Fruit fly (Drosophila melanogaster): ENCODE results near the gene sle.

sle gene

dm6 chr3R:10352844-10353243 lies 19.9 kb downstream of the sle start:
- TF ChIP-seq Dll (optimal IDR thresholded peaks at IDR 0.05) (no peak), usp (GFP tag; optimal IDR thresholded peaks at IDR 0.05) (no peak), EcR (GFP tag; optimal IDR thresholded peaks at IDR 0.05) (no peak), pan (optimal IDR thresholded peaks at IDR 0.05) (no peak), CG8478 (optimal IDR thresholded peaks at IDR 0.05) (no peak), psq (optimal IDR thresholded peaks at IDR 0.05) (no peak)

- TF ChIP-seq psq (optimal IDR thresholded peaks at IDR 0.05) (no peak), Dll (optimal IDR thresholded peaks at IDR 0.05) (no peak), pan (optimal IDR thresholded peaks at IDR 0.05) (no peak), CG8478 (optimal IDR thresholded peaks at IDR 0.05) (no peak), usp (GFP tag; optimal IDR thresholded peaks at IDR 0.05) (no peak), EcR (GFP tag; optimal IDR thresholded peaks at IDR 0.05) (no peak)
Observed at dm6 chr3R:10353932-10354703, 21.2 kb downstream of the sle start.

- no peak for TF ChIP-seq pan (optimal IDR thresholded peaks at IDR 0.05)
- no peak for TF ChIP-seq Dll (optimal IDR thresholded peaks at IDR 0.05)
- no peak for TF ChIP-seq EcR (GFP tag; optimal IDR thresholded peaks at IDR 0.05)
- TF ChIP-seq usp (GFP tag; optimal IDR thresholded peaks at IDR 0.05): no peak
- no peak for TF ChIP-seq CG8478 (optimal IDR thresholded peaks at IDR 0.05)
- no peak for TF ChIP-seq psq (optimal IDR thresholded peaks at IDR 0.05)
Observed at dm6 chr3R:10355840-10356562, 23.1 kb downstream of the sle start.

- no peak for TF ChIP-seq pan (optimal IDR thresholded peaks at IDR 0.05)
- TF ChIP-seq EcR (GFP tag; optimal IDR thresholded peaks at IDR 0.05): peak in 1 of 2 experiments; percentile 17
Observed at dm6 chr3R:10356563-10357363, 23.8 kb downstream of the sle start.

- TF ChIP-seq CG8478 (optimal IDR thresholded peaks at IDR 0.05) (no peak), usp (GFP tag; optimal IDR thresholded peaks at IDR 0.05) (no peak), psq (optimal IDR thresholded peaks at IDR 0.05) (no peak), pan (optimal IDR thresholded peaks at IDR 0.05) (no peak), Dll (optimal IDR thresholded peaks at IDR 0.05) (no peak), EcR (GFP tag; optimal IDR thresholded peaks at IDR 0.05) (no peak)
Observed at dm6 chr3R:10357364-10357676, 24.4 kb downstream of the sle start.

dm6 chr3R:10364287-10364686 lies 31.4 kb downstream of the sle start:
- no peak for TF ChIP-seq CG8478 (optimal IDR thresholded peaks at IDR 0.05)

DNA sequence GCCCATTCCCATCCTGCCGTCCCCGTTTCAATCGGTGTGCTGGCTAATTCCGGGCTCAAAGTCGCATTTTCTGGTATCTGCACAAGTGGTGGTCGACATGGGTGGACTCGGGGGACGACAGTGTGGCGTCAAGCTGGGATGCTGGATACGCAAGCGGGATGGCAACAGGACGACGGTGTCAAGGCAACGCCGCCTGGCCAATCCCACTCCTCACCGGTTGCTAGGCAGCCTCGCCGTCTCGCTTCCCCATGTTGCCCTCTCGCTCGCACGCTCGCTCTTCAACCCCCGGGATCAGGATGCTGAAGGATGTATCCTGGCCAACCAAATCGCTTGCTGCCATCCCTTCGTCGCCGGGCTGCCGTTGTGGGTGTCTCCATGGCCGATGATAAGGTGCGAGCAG lies 35.3 kb downstream of the sle start:
- TF ChIP-seq psq (optimal IDR thresholded peaks at IDR 0.05): no peak
- TF ChIP-seq pan (optimal IDR thresholded peaks at IDR 0.05): no peak
- no peak for TF ChIP-seq usp (GFP tag; optimal IDR thresholded peaks at IDR 0.05)
- TF ChIP-seq Dll (optimal IDR thresholded peaks at IDR 0.05): no peak
- no peak for TF ChIP-seq EcR (GFP tag; optimal IDR thresholded peaks at IDR 0.05)
- TF ChIP-seq CG8478 (optimal IDR thresholded peaks at IDR 0.05): no peak

- no peak for TF ChIP-seq psq (optimal IDR thresholded peaks at IDR 0.05)
- no peak for TF ChIP-seq pan (optimal IDR thresholded peaks at IDR 0.05)
- TF ChIP-seq CG8478 (optimal IDR thresholded peaks at IDR 0.05): no peak
- no peak for TF ChIP-seq Dll (optimal IDR thresholded peaks at IDR 0.05)
- no peak for TF ChIP-seq usp (GFP tag; optimal IDR thresholded peaks at IDR 0.05)
- TF ChIP-seq EcR (GFP tag; optimal IDR thresholded peaks at IDR 0.05): no peak
Observed at dm6 chr3R:10369799-10370198, 36.9 kb downstream of the sle start.

- TF ChIP-seq Dll (optimal IDR thresholded peaks at IDR 0.05) (no peak), psq (optimal IDR thresholded peaks at IDR 0.05) (no peak)
Observed at dm6 chr3R:10370495-10370894, 37.6 kb downstream of the sle start.

DNA sequence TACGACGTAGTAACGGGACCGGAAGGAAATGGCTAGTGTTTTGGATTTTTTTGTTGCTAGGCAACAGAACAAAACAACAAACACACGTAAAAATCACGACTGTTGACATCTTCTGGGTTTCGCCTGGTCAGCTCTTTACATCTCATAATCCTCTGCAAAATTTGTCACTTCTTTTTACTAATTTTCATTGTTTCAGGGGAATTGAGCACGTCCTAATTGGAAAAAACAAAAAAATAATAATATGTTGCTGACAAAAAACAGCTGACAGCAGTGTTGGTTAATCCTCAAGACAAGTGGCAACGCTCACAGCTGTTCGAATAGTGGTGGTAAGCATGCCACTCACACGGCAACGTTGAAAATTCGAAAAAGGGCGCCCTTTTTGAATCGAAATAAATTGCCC lies 44.9 kb downstream of the sle start, which contains the start of gene Rfx:
TSS of gene Rfx (minus strand) at position 220 of the 400 bp plus-strand sequence.
- TF ChIP-seq CG8478 (optimal IDR thresholded peaks at IDR 0.05): no peak
- no peak for TF ChIP-seq Dll (optimal IDR thresholded peaks at IDR 0.05)
- TF ChIP-seq EcR (GFP tag; optimal IDR thresholded peaks at IDR 0.05): no peak
- no peak for TF ChIP-seq usp (GFP tag; optimal IDR thresholded peaks at IDR 0.05)
- TF ChIP-seq psq (optimal IDR thresholded peaks at IDR 0.05): no peak
- TF ChIP-seq pan (optimal IDR thresholded peaks at IDR 0.05): no peak

dm6 chr3R:10378989-10379388 lies 46.1 kb downstream of the sle start:
- TF ChIP-seq EcR (GFP tag; optimal IDR thresholded peaks at IDR 0.05) (no peak), CG8478 (optimal IDR thresholded peaks at IDR 0.05) (no peak), Dll (optimal IDR thresholded peaks at IDR 0.05) (no peak), usp (GFP tag; optimal IDR thresholded peaks at IDR 0.05) (no peak)

DNA sequence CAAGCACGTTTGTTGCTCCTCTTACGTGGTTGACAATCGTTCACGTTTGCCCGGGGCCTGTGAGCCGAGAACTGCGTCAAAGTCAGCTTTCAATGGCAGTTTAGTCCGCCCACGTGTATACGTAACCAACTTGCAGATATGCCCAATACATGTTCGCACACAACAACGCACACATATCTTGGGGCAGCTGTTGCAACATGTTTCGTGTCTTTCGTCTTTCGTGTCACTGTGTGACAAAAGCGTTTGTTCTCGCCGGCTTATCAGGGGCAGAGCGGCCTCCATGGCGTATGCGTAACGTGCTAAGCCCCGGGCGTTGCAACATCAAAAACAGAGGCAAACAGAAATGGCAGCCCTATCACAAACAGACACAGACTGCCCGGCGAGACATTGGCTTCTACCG lies 46.5 kb downstream of the sle start:
- TF ChIP-seq pan (optimal IDR thresholded peaks at IDR 0.05): no peak

dm6 chr3R:10380025-10380424 lies 47.1 kb downstream of the sle start:
- TF ChIP-seq usp (GFP tag; optimal IDR thresholded peaks at IDR 0.05) (no peak), Dll (optimal IDR thresholded peaks at IDR 0.05) (no peak), pan (optimal IDR thresholded peaks at IDR 0.05) (no peak), CG8478 (optimal IDR thresholded peaks at IDR 0.05) (no peak), EcR (GFP tag; optimal IDR thresholded peaks at IDR 0.05) (no peak), psq (optimal IDR thresholded peaks at IDR 0.05) (no peak)

All from whole organism.